Fruit fly (Drosophila melanogaster) whole organism, embryonic: ENCODE measurements around the gene ens.

Source experiments
- CG10462 ChIP-seq: fragments of 200-800 bp; sonication (Bioruptor generic); optimal IDR thresholded peaks from 2 replicates; lab custom pipeline; 2016; ENCODE audit warnings: missing biosample characterization, missing genetic modification characterization
- CG10565 ChIP-seq: fragments of 200-800 bp; sonication (Bioruptor generic); optimal IDR thresholded peaks from 3 replicates; lab custom pipeline; 2016; ENCODE audit warnings: missing biosample characterization, mild to moderate bottlenecking, missing genetic modification characterization
- CG10979 ChIP-seq: fragments of 200-800 bp; sonication (Bioruptor generic); optimal IDR thresholded peaks from 2 replicates; lab custom pipeline; 2018; ENCODE audit warnings: missing biosample characterization, mild to moderate bottlenecking, missing genetic modification characterization, moderate library complexity
- CG11398 ChIP-seq: fragments of 200-800 bp; sonication (Bioruptor generic); optimal IDR thresholded peaks from 2 replicates; lab custom pipeline; 2016; ENCODE audit warnings: missing biosample characterization, missing genetic modification characterization
- CG11560 ChIP-seq: fragments of 200-800 bp; sonication (Bioruptor generic); IDR thresholded peaks from 3 replicates; pipeline ENCODE4 v1.3.6; 2022; ENCODE audit warnings: missing biosample characterization, missing genetic modification characterization
- CG12071 ChIP-seq: fragments of 200-800 bp; sonication (Bioruptor generic); optimal IDR thresholded peaks from 3 replicates; lab custom pipeline; 2018; ENCODE audit warnings: missing biosample characterization, mild to moderate bottlenecking, missing genetic modification characterization
- CG12659 ChIP-seq: fragments of 200-800 bp; sonication (Bioruptor generic); optimal IDR thresholded peaks from 3 replicates; lab custom pipeline; 2017; ENCODE audit warnings: mild to moderate bottlenecking, missing biosample characterization, missing genetic modification reagents, missing genetic modification characterization
- CG14050 ChIP-seq: fragments of 200-800 bp; sonication (Bioruptor generic); IDR thresholded peaks from 3 replicates; pipeline ENCODE4 v1.3.6; 2022; ENCODE audit warnings: missing biosample characterization, missing genetic modification characterization
- CG14860 ChIP-seq: fragments of 200-800 bp; sonication (Bioruptor generic); IDR thresholded peaks from 3 replicates; pipeline ENCODE4 v1.3.6; 2022; ENCODE audit warnings: missing biosample characterization, missing genetic modification characterization; ENCODE audit not compliant: partially characterized antibody
- CG16813 ChIP-seq: fragments of 200-800 bp; sonication (Bioruptor generic); IDR thresholded peaks from 3 replicates; pipeline ENCODE4 v1.3.6; 2022; ENCODE audit warnings: missing biosample characterization, missing genetic modification characterization; ENCODE audit not compliant: partially characterized antibody
- CG17359 ChIP-seq: fragments of 200-800 bp; sonication (Bioruptor generic); optimal IDR thresholded peaks from 3 replicates; lab custom pipeline; 2018; ENCODE audit warnings: missing biosample characterization, mild to moderate bottlenecking, missing genetic modification characterization, moderate library complexity
- CG4282 ChIP-seq: fragments of 200-800 bp; sonication (Bioruptor generic); optimal IDR thresholded peaks from 2 replicates; lab custom pipeline; 2016; ENCODE audit warnings: missing biosample characterization, missing genetic modification characterization
- CG4820 ChIP-seq: fragments of 200-800 bp; sonication (Bioruptor generic); optimal IDR thresholded peaks from 3 replicates; lab custom pipeline; 2016; ENCODE audit warnings: missing biosample characterization, missing genetic modification characterization
- CG6683 ChIP-seq: fragments of 200-800 bp; sonication (Bioruptor generic); optimal IDR thresholded peaks from 2 replicates; lab custom pipeline; 2017; ENCODE audit warnings: missing biosample characterization, mild to moderate bottlenecking, missing genetic modification characterization, missing genetic modification reagents
- CG6854 ChIP-seq: fragments of 200-800 bp; sonication (Bioruptor generic); optimal IDR thresholded peaks from 3 replicates; lab custom pipeline; 2017; ENCODE audit warnings: missing biosample characterization, mild to moderate bottlenecking, missing genetic modification characterization
- CG7372 ChIP-seq: fragments of 200-800 bp; sonication (Bioruptor generic); IDR thresholded peaks from 2 replicates; pipeline ENCODE4 v1.3.6; 2022; ENCODE audit warnings: missing biosample characterization, missing genetic modification characterization
- CG8290 ChIP-seq, 3 experiments: fragments of 200-800 bp; sonication (Bioruptor generic); optimal IDR thresholded peaks; 2 replicates each; lab custom pipeline; 2016 to 2019; ENCODE audit warnings: missing biosample characterization in 3 of 3, missing genetic modification characterization in 3 of 3, mild to moderate bottlenecking in 2 of 3, moderate library complexity in 1 of 3
- CG8478 ChIP-seq: fragments of >200 bp; optimal IDR thresholded peaks from 2 replicates; lab custom pipeline; 2018
- CkIIα-i1 ChIP-seq: fragments of 200-800 bp; sonication (Bioruptor generic); IDR thresholded peaks from 2 replicates; pipeline ENCODE4 v1.3.6; 2022; ENCODE audit warnings: missing biosample characterization, missing genetic modification characterization
- D19B ChIP-seq: fragments of 200-800 bp; sonication (Bioruptor generic); optimal IDR thresholded peaks from 2 replicates; lab custom pipeline; 2017; ENCODE audit warnings: missing biosample characterization, mild to moderate bottlenecking, missing genetic modification characterization
- Dad ChIP-seq: fragments of 200-800 bp; sonication (Bioruptor generic); optimal IDR thresholded peaks from 3 replicates; lab custom pipeline; 2016; ENCODE audit warnings: missing biosample characterization, missing genetic modification characterization
- Doc3 ChIP-seq: fragments of 200-800 bp; sonication (Bioruptor generic); IDR thresholded peaks from 3 replicates; pipeline ENCODE4 v1.3.6; 2022; ENCODE audit warnings: missing biosample characterization, missing genetic modification characterization; ENCODE audit not compliant: partially characterized antibody
- E2f2 ChIP-seq: fragments of 200-800 bp; sonication (Bioruptor generic); IDR thresholded peaks from 2 replicates; pipeline ENCODE4 v1.3.6; 2022; ENCODE audit warnings: missing biosample characterization, missing genetic modification characterization
- GATAe ChIP-seq: fragments of 200-800 bp; sonication (Bioruptor generic); conservative IDR thresholded peaks from 2 replicates; pipeline ENCODE4 v1.3.6; 2022; ENCODE audit warnings: missing biosample characterization, missing genetic modification characterization
- H15 ChIP-seq: fragments of 200-800 bp; sonication (Bioruptor generic); IDR thresholded peaks from 3 replicates; pipeline ENCODE4 v1.3.6; 2022; ENCODE audit warnings: missing biosample characterization, missing genetic modification characterization
- Jarid2 ChIP-seq: fragments of 200-800 bp; sonication (Bioruptor generic); optimal IDR thresholded peaks from 3 replicates; lab custom pipeline; 2017; ENCODE audit warnings: mild to moderate bottlenecking, missing biosample characterization, missing genetic modification reagents, missing genetic modification characterization
- NK7.1 ChIP-seq: fragments of 200-800 bp; sonication (Bioruptor generic); optimal IDR thresholded peaks from 3 replicates; lab custom pipeline; 2016; ENCODE audit warnings: missing biosample characterization, missing genetic modification characterization
- Ptx1 ChIP-seq: fragments of 200-800 bp; sonication (Bioruptor generic); IDR thresholded peaks from 2 replicates; pipeline ENCODE4 v1.3.6; 2022; ENCODE audit warnings: missing biosample characterization, missing genetic modification characterization
- Trl ChIP-seq, 3 experiments: fragments of >200 bp in 2 of 3; fragments of 200-800 bp in 1 of 3; sonication (Bioruptor generic) in 1 of 3; optimal IDR thresholded peaks; 2 replicates in 1 of 3; 3 replicates in 2 of 3; lab custom pipeline; 2016 to 2017; ENCODE audit warnings: missing biosample characterization in 1 of 3, missing genetic modification characterization in 1 of 3
- YL-1 ChIP-seq: fragments of 200-800 bp; sonication (Bioruptor generic); optimal IDR thresholded peaks from 3 replicates; lab custom pipeline; 2017; ENCODE audit warnings: missing biosample characterization, mild to moderate bottlenecking, missing genetic modification characterization
- cad ChIP-seq: fragments of >200 bp; optimal IDR thresholded peaks from 2 replicates; lab custom pipeline; 2017; ENCODE audit warnings: missing biosample characterization, missing genetic modification characterization
- cato ChIP-seq: fragments of 200-800 bp; sonication (Bioruptor generic); optimal IDR thresholded peaks from 2 replicates; lab custom pipeline; 2016; ENCODE audit warnings: missing biosample characterization, missing genetic modification characterization, borderline replicate concordance
- chif ChIP-seq, 2 experiments: fragments of 200-800 bp; sonication (Bioruptor generic); optimal IDR thresholded peaks; 3 replicates each; lab custom pipeline; 2016; ENCODE audit warnings: missing biosample characterization in 2 of 2, missing genetic modification characterization in 2 of 2
- dysf ChIP-seq: fragments of 200-800 bp; sonication (Bioruptor generic); IDR thresholded peaks from 3 replicates; pipeline ENCODE4 v1.3.6; 2022; ENCODE audit warnings: missing biosample characterization, missing genetic modification characterization
- emc ChIP-seq: fragments of 200-800 bp; sonication (Bioruptor generic); optimal IDR thresholded peaks from 2 replicates; lab custom pipeline; 2016; ENCODE audit warnings: missing biosample characterization, missing genetic modification characterization
- gce ChIP-seq: fragments of 200-800 bp; sonication (Bioruptor generic); IDR thresholded peaks from 3 replicates; pipeline ENCODE4 v1.3.6; 2022; ENCODE audit warnings: missing biosample characterization, missing genetic modification characterization
- gcm2 ChIP-seq: fragments of 200-800 bp; sonication (Bioruptor generic); optimal IDR thresholded peaks from 2 replicates; lab custom pipeline; 2016; ENCODE audit warnings: missing biosample characterization, missing genetic modification characterization
- ken ChIP-seq: fragments of 200-800 bp; sonication (Bioruptor generic); IDR thresholded peaks from 3 replicates; pipeline ENCODE4 v1.3.6; 2022; ENCODE audit warnings: missing biosample characterization, missing genetic modification characterization
- lbe ChIP-seq: fragments of 200-800 bp; sonication (Bioruptor generic); optimal IDR thresholded peaks from 2 replicates; lab custom pipeline; 2016; ENCODE audit warnings: missing biosample characterization, mild to moderate bottlenecking, missing genetic modification characterization
- mirr ChIP-seq: fragments of 200-800 bp; sonication (Bioruptor generic); optimal IDR thresholded peaks from 3 replicates; lab custom pipeline; 2018; ENCODE audit warnings: missing biosample characterization, mild to moderate bottlenecking, missing genetic modification characterization
- otp ChIP-seq: fragments of 200-800 bp; sonication (Bioruptor generic); IDR thresholded peaks from 3 replicates; pipeline ENCODE4, ENCODE4 v1.3.6; 2022; ENCODE audit warnings: missing biosample characterization, missing genetic modification characterization
- pb ChIP-seq: fragments of 200-800 bp; sonication (Bioruptor generic); optimal IDR thresholded peaks from 3 replicates; lab custom pipeline; 2016; ENCODE audit warnings: missing biosample characterization, missing genetic modification characterization
- pfk ChIP-seq: fragments of 200-800 bp; sonication (Bioruptor generic); optimal IDR thresholded peaks from 2 replicates; lab custom pipeline; 2018; ENCODE audit warnings: missing biosample characterization, mild to moderate bottlenecking, missing genetic modification characterization, moderate library complexity
- phol ChIP-seq: fragments of 200-800 bp; sonication (Bioruptor generic); optimal IDR thresholded peaks from 3 replicates; lab custom pipeline; 2018; ENCODE audit warnings: missing biosample characterization, mild to moderate bottlenecking, missing genetic modification characterization, moderate library complexity
- pros ChIP-seq: fragments of 200-800 bp; sonication (Bioruptor generic); optimal IDR thresholded peaks from 3 replicates; lab custom pipeline; 2019; ENCODE audit warnings: missing biosample characterization, mild to moderate bottlenecking, missing genetic modification characterization, moderate library complexity
- shn ChIP-seq: fragments of 200-800 bp; sonication (Bioruptor generic); optimal IDR thresholded peaks from 3 replicates; lab custom pipeline; 2016; ENCODE audit warnings: missing biosample characterization, missing genetic modification characterization
- so ChIP-seq: fragments of 200-800 bp; sonication (Bioruptor generic); IDR thresholded peaks from 3 replicates; pipeline ENCODE4 v1.3.6; 2022; ENCODE audit warnings: missing biosample characterization, missing genetic modification characterization
- sqz ChIP-seq: fragments of 200-800 bp; sonication (Bioruptor generic); optimal IDR thresholded peaks from 3 replicates; lab custom pipeline; 2018; ENCODE audit warnings: missing biosample characterization, mild to moderate bottlenecking, missing genetic modification characterization
- tup ChIP-seq: fragments of 200-800 bp; sonication (Bioruptor generic); optimal IDR thresholded peaks from 2 replicates; lab custom pipeline; 2016; ENCODE audit warnings: missing biosample characterization, mild to moderate bottlenecking, missing genetic modification characterization, moderate library complexity
- tx ChIP-seq: fragments of 200-800 bp; sonication (Bioruptor generic); optimal IDR thresholded peaks from 2 replicates; lab custom pipeline; 2016; ENCODE audit warnings: missing biosample characterization, missing genetic modification characterization

Gene ens

DNA sequence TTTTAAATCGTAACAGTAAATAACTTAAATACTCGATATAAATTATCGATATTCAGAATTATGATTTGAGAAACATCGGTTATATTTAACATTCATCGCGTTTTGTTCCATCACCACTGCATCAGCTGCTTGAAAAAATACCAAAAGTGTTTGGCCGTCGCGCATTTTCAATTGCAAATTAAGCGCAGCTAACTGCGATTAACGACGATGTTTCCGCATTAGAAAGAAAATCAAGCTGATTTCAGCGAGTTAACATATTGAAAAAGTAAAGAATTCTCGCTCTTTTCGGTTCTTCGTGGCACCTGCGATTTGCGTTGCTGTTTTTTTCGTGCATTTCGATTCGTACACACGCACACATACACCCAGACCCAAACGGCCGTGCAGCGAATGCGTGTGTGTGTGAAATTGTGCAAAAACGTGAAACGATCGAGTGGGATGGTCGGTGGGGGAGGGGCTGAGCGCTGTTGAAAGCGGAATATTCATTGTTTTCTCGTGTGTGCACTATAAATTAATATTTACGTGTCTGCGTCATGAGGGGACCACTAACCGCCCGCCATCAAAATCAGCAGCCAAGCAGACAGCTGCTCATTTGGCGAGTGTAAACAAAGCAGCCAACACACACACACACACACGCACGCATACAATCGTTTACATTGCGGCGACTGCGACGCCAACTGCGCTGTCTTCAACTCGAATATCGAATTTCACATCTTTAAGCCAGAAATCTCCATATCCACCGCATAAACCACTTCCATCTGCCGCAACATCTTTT is 26.1 kb downstream of the ens start, which contains the start of gene Ack (continued):
- TF ChIP-seq Ptx1 (GFP tag; lab: Robert Waterston, UW): no peak
- no peak for TF ChIP-seq CkIIα-i1 (GFP tag; lab: Robert Waterston, UW)
- TF ChIP-seq CG4820 (GFP tag; lab: Kevin White, UChicago): no peak
- TF ChIP-seq dysf (GFP tag; lab: Robert Waterston, UW): no peak
- peak; percentile 82 for TF ChIP-seq CG16813 (GFP tag; lab: Robert Waterston, UW)
- no peak for TF ChIP-seq pb (GFP tag; lab: Kevin White, UChicago)
- peak; percentile 18 for TF ChIP-seq mirr (GFP tag; lab: Kevin White, UChicago)
- TF ChIP-seq Jarid2 (GFP tag; lab: Kevin White, UChicago): no peak
- no peak for TF ChIP-seq tx
- TF ChIP-seq E2f2: peak; percentile 52
- TF ChIP-seq CG11560: peak; percentile 95
- TF ChIP-seq CG4282 (GFP tag; lab: Kevin White, UChicago): no peak
- TF ChIP-seq emc (GFP tag; lab: Kevin White, UChicago): no peak
- TF ChIP-seq pfk (GFP tag; lab: Kevin White, UChicago): no peak
- TF ChIP-seq CG12071: no peak
- no peak for TF ChIP-seq shn (GFP tag; lab: Kevin White, UChicago)
- no peak for TF ChIP-seq H15 (GFP tag; lab: Robert Waterston, UW)
- peak; percentile 64; the same call in 1 of the 3 replicates for TF ChIP-seq Doc3 (GFP tag; lab: Robert Waterston, UW)
- no peak; the same call in 2 of the 3 replicates for TF ChIP-seq otp (GFP tag; lab: Robert Waterston, UW)
- TF ChIP-seq GATAe: no peak
- TF ChIP-seq CG10979: no peak
- TF ChIP-seq sqz (GFP tag; lab: Kevin White, UChicago): peak; percentile 46
- TF ChIP-seq ken: no peak
- no peak for TF ChIP-seq lbe
- TF ChIP-seq CG11398: no peak
- no peak for TF ChIP-seq cato
- TF ChIP-seq chif (GFP tag; optimal IDR thresholded peaks at IDR 0.05; lab: Kevin White, UChicago): no peak
- no peak for TF ChIP-seq CG10462 (GFP tag; lab: Kevin White, UChicago)
- TF ChIP-seq CG14050: no peak
- TF ChIP-seq tup (GFP tag; lab: Kevin White, UChicago): no peak
- no peak for TF ChIP-seq phol (tag; lab: Kevin White, UChicago)
- TF ChIP-seq Dad (GFP tag; lab: Kevin White, UChicago): no peak
- no peak for TF ChIP-seq NK7.1 (GFP tag; lab: Kevin White, UChicago)
- no peak for TF ChIP-seq pros (GFP tag; lab: Kevin White, UChicago)
- TF ChIP-seq gce (GFP tag; lab: Robert Waterston, UW): no peak
- no peak for TF ChIP-seq D19B
- no peak for TF ChIP-seq CG10565 (GFP tag; lab: Kevin White, UChicago)
- TF ChIP-seq so (GFP tag; lab: Robert Waterston, UW): no peak
- no peak for TF ChIP-seq CG17359 (tag; lab: Kevin White, UChicago)
- TF ChIP-seq CG8290 (GFP tag; optimal IDR thresholded peaks at IDR 0.05; lab: Kevin White, UChicago): no peak
- TF ChIP-seq CG8290 (tag; optimal IDR thresholded peaks at IDR 0.05; lab: Kevin White, UChicago): no peak
- no peak for TF ChIP-seq Trl (optimal IDR thresholded peaks at IDR 0.05; lab: Kevin White, UChicago)
- TF ChIP-seq Trl (GFP tag; optimal IDR thresholded peaks at IDR 0.05; lab: Kevin White, UChicago): no peak
- TF ChIP-seq cad (GFP tag; lab: Kevin White, UChicago): no peak
- TF ChIP-seq CG7372 (GFP tag; lab: Robert Waterston, UW): no peak
- no peak for TF ChIP-seq gcm2 (GFP tag; lab: Kevin White, UChicago)
- peak; percentile 67 for TF ChIP-seq CG14860 (GFP tag; lab: Robert Waterston, UW)
- TF ChIP-seq CG6683: no peak
- peak; percentile 18 for TF ChIP-seq CG12659 (GFP tag; lab: Kevin White, UChicago)
- TF ChIP-seq CG8478 (lab: Kevin White, UChicago): peak; percentile 26
- TF ChIP-seq YL-1: peak; percentile 68
- TF ChIP-seq CG6854 (GFP tag; lab: Kevin White, UChicago): no peak
